Fruit fly (Drosophila melanogaster) whole organism: ENCODE data around the gene Ccp84Ab.

Source experiments
- CG8478 ChIP-seq: fragments of >200 bp; optimal IDR thresholded peaks from 2 replicates; lab custom pipeline; 2018; ENCODE audit warnings: inconsistent platforms
- Dll ChIP-seq: fragments of >200 bp; optimal IDR thresholded peaks from 2 replicates; lab custom pipeline; 2017
- EcR ChIP-seq, 2 experiments: fragments of >200 bp; optimal IDR thresholded peaks; 2 replicates each; lab custom pipeline; 2017; ENCODE audit warnings: missing biosample characterization in 2 of 2, missing genetic modification characterization in 2 of 2, missing genetic modification reagents in 2 of 2
- pan ChIP-seq: fragments of >200 bp; optimal IDR thresholded peaks from 2 replicates; lab custom pipeline; 2017
- psq ChIP-seq: fragments of >200 bp; optimal IDR thresholded peaks from 2 replicates; lab custom pipeline; 2017
- usp ChIP-seq: fragments of >200 bp; optimal IDR thresholded peaks from 2 replicates; lab custom pipeline; 2017; ENCODE audit warnings: missing biosample characterization, missing genetic modification characterization, mixed read lengths

The Ccp84Ab gene

dm6 chr3R:6672303-6673007, 30.2 kb downstream of the Ccp84Ab start:
- TF ChIP-seq pan (lab: Kevin White, UChicago) (no peak), psq (lab: Kevin White, UChicago) (no peak), Dll (lab: Kevin White, UChicago) (no peak), CG8478 (lab: Kevin White, UChicago) (no peak), EcR (GFP tag; optimal IDR thresholded peaks at IDR 0.05; lab: Kevin White, UChicago) (no peak), usp (no peak)

- no peak for TF ChIP-seq EcR (GFP tag; optimal IDR thresholded peaks at IDR 0.05; lab: Kevin White, UChicago)
- TF ChIP-seq Dll (lab: Kevin White, UChicago), result no peak
- no peak for TF ChIP-seq pan (lab: Kevin White, UChicago)
- TF ChIP-seq psq (lab: Kevin White, UChicago), result no peak
- TF ChIP-seq CG8478 (lab: Kevin White, UChicago), result no peak
- no peak for TF ChIP-seq usp
These were observed 34.4 kb downstream of the Ccp84Ab start for dm6 chr3R:6668234-6668633.

DNA sequence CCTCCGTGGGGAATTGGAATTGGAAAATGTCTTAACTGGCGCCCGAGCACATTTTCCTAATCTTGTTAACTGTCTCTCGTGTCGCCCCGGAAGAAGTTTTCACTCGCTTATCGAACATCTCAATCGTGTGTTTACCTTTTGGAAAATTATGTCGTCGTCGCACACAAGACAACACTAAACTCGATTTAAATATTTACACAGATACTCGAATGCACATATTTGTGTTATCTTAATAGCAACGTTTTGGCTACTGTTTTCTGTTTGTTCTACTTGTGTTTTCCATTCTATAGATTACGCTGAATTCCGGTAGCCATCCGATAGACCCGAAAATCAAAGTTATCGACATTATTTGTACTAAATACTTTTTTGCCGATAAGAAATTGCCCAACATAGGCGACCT, 35.4 kb downstream of the Ccp84Ab start:
- TF ChIP-seq CG8478 (lab: Kevin White, UChicago) (no peak), EcR (GFP tag; optimal IDR thresholded peaks at IDR 0.05; lab: Kevin White, UChicago) (no peak), psq (lab: Kevin White, UChicago) (no peak), Dll (lab: Kevin White, UChicago) (no peak), usp (no peak), pan (lab: Kevin White, UChicago) (no peak)

DNA sequence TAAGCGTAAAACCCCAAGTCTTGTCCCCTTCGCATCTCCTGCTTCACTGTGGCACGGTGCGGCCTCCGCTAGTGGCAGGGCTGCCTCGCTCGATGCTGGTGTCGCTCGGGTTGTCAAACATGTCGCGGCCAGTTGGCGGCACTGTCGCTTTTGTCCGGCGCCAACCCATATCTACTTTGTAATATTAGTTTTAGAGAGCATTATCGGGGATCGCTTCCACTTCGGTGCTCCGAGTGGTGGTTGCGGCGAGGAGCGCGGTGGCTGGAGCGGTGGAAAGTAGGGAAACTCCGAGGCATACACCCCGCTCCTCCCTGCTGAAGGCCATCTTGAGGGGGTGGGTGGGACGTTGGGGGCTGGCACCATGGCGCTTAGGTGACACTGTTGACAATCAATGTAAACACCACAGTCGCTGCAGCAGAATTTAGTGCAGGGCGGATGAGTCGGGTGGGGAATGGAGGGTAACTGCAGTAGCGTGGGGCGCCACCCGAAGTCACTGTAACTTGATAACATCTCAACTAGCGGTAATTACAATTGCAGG, 37.5 kb downstream of the Ccp84Ab start:
- TF ChIP-seq psq (lab: Kevin White, UChicago) (no peak), CG8478 (lab: Kevin White, UChicago) (no peak), EcR (GFP tag; optimal IDR thresholded peaks at IDR 0.05; lab: Kevin White, UChicago) (no peak), Dll (lab: Kevin White, UChicago) (no peak), usp (no peak), pan (lab: Kevin White, UChicago) (no peak)

DNA sequence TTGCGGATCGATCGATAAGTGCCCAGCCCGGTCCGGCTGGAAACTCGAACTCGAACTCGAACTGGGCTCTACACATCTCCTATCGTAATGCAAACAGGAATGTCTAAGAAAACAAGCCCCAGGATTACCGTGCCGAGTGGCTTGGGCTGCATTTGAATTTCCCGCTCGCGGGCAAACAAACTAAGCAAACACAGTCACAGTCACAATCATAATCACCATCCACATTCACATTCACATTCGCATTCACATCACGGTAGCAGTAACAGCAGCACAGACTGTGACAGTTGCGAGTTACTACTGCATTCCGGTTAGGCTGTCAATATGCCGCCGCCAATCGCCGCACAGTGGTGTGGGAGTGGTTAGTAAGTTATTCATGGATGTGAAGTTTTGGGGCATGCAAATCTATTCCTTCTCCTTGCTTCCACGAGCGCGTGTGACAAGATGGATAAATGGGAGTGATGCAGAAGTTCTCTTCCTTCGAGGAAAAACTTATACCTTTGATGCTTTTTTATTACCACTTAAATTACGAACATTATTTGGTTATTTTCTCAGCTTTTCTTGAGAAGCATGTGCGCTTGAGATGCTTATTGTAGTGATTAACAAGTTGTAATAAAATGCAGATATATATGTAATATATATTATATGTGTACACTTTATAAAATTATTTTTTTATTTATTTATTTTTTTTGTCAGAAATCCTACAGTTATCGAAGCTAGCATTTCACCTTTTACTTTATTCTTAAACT, 38.1 kb downstream of the Ccp84Ab start:
- no peak for TF ChIP-seq psq (lab: Kevin White, UChicago)
- TF ChIP-seq pan (lab: Kevin White, UChicago), result no peak
- TF ChIP-seq Dll (lab: Kevin White, UChicago), result no peak
- no peak for TF ChIP-seq CG8478 (lab: Kevin White, UChicago)
- no peak for TF ChIP-seq EcR (GFP tag; optimal IDR thresholded peaks at IDR 0.05; lab: Kevin White, UChicago)
- TF ChIP-seq usp, result no peak

DNA sequence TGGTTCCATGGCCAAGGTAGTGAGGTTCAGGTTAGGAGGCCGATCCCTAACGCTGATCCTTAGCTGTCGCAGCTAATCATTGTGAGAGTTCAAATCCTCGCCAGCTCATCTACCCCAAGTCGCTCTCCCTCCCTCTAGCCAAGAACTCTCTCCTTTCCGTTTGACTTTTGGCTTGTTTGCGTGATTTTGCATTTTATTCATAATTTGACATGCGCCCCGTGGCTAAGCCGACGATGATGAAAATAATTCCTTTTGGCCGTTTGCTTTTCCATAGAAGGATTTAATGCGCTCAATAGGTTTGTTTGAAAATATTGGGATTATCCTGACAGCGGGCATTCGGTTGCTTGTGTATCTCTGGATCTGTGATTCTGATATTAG, 39.4 kb downstream of the Ccp84Ab start:
- TF ChIP-seq psq (lab: Kevin White, UChicago) (no peak), EcR (GFP tag; optimal IDR thresholded peaks at IDR 0.05; lab: Kevin White, UChicago) (no peak), usp (no peak)

DNA sequence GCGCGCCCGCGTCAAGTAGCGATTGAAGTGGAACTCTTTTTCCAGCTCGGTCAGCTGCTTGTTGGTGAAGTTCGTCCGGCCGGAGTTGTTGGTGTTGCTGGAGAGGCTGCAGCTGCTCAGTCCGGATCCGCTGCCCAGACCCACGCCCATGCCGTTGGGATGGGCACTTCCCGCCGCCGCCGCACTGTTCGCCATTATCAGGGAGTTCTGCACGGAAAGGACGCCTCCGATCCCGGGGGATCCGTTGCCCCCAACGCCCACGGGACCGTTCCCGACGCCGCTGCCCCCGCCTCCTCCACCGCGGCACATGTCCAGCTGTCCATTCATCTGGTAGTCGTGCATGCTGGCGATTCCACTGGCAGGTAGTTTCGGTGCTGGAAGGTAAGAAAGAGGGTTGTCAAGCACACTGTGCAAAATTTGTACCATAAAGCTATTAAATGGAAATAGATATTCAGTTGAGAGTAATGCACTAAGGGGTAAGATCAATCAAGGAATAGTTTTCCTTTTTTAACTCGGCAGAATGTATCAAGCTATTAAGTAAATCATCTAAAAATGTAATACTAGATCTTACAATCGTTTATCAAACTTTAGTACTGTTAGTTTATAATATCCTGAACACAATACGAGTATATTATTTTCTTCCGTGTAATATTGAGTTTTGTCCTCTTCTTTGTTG, 39.9 kb downstream of the Ccp84Ab start:
- no peak for TF ChIP-seq pan (lab: Kevin White, UChicago)
- TF ChIP-seq CG8478 (lab: Kevin White, UChicago), result no peak
- no peak for TF ChIP-seq Dll (lab: Kevin White, UChicago)
- no peak for TF ChIP-seq EcR (GFP tag; optimal IDR thresholded peaks at IDR 0.05; lab: Kevin White, UChicago)
- TF ChIP-seq psq (lab: Kevin White, UChicago), result no peak
- no peak for TF ChIP-seq usp

dm6 chr3R:6659941-6660340, 42.7 kb downstream of the Ccp84Ab start, which contains the start of gene agt:
Gene agt, minus strand, starts transcription at chr3R:6660100.
- TF ChIP-seq psq (lab: Kevin White, UChicago) (no peak), CG8478 (lab: Kevin White, UChicago) (no peak), pan (lab: Kevin White, UChicago) (no peak)

DNA sequence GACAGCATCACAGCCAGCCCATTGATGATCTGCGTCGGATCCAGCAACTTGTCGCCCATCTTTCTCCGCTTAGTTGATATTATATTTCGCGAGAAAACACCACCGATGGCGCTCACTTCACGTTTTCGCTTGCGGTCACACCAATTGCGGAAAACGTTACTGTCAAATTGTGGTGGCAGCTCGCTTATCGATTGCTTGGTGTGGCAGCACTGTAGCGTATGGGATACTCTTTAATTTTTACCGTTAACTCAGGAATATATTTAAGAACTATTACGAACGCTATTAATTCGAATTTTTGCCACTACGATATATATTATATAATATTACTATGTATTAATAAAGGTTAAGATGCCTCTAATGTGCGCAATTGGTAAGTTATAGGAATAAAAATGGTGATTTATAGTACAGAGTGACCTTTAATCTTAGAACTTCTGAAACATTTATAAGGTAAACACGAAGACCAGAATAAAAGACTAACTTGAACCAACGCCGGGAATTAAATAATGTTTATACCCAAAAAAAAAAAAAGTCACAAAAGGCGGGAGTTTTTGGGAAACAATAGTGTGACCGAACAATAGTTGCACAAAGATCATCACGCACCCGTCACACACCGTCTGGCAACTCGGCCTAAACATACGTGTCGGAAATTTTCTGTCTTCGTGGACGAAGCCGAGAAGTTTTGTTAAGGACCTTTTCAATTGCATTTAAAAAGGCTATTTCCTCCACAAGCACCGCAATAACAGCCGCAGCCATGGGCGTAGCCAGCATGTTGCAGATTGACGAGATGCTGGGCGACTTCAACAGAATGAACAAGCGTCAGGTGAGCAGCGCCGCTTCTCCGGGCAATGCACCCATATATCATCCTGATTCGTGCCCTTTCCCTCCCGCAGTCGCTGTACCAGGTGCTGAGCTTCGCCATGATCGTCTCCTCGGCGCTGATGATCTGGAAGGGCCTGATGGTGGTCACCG, 45.1 kb downstream of the Ccp84Ab start, which contains the start of the genes CG1307 and twr:
Gene CG1307 (minus strand): TSS at position 165 of the 969 bp plus-strand sequence.
Gene twr (plus strand): TSS at position 605 of the 969 bp plus-strand sequence.
- TF ChIP-seq CG8478 (lab: Kevin White, UChicago) (no peak), pan (lab: Kevin White, UChicago) (no peak), psq (lab: Kevin White, UChicago) (no peak), Dll (lab: Kevin White, UChicago) (no peak), EcR (GFP tag; optimal IDR thresholded peaks at IDR 0.05; lab: Kevin White, UChicago) (no peak), usp (no peak)
